Worm (Caenorhabditis elegans): ENCODE results near the gene elt-7.

The elt-7 gene

DNA sequence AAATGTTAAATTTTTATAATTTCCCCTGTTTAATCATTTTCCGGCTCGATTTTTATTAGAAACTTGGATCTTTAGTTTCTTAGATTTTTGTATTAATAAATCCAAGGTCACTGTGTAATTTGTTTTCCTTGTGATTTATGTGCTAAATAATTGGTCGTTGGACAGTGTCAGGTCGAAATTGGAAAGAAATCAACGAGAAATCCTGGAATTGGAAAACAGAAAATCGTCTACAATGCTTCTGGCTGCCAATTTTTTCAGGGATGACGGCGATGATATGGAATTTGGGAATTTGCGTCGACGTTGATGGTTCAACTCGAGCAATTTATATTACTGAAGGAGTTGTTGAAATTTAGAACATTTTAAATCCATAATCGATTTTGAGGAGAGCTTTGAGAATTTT, 35.9 kb upstream of the elt-7 start:
- TF ChIP-seq ets-7 (tag; optimal IDR thresholded peaks at IDR 0.05) (no peak), ceh-36 (tag; optimal IDR thresholded peaks at IDR 0.05) (no peak), hmg-4 (GFP tag; optimal IDR thresholded peaks at IDR 0.05) (no peak)

DNA sequence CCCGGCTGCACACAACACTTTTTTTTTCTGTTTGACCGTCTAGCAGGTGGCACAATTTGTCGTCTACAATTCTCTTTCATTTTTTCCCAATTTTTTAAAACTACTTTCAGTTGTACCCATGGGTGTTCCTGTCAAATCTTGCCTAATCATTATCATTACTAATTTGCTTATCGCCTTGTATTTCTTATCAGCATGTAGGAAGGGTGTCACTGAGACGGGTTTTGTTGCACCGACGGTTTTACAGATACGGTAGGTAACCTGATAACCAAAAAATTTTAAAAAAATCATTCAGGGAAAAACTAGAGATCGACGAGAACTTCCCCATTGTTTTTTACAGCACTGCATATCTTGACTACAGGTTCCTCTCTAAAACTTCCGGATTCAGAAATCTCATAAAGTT, 32.7 kb upstream of the elt-7 start, which contains the start of gene F39G3.2:
TSS of gene F39G3.2 (plus strand) at position 105 of the 400 bp plus-strand sequence.
- TF ChIP-seq ama-1 (optimal IDR thresholded peaks at IDR 0.05) = no peak
- no peak for TF ChIP-seq ets-7 (tag; optimal IDR thresholded peaks at IDR 0.05)
- no peak for TF ChIP-seq ceh-36 (tag; optimal IDR thresholded peaks at IDR 0.05)
- TF ChIP-seq sea-1 (GFP tag; conservative IDR thresholded peaks at IDR 0.05) = no peak
- TF ChIP-seq pes-1 (GFP tag; IDR thresholded peaks at IDR 0.05) = no peak
- no peak for TF ChIP-seq hnd-1 (tag; optimal IDR thresholded peaks at IDR 0.05)
- no peak for TF ChIP-seq hmbx-1 (tag; optimal IDR thresholded peaks at IDR 0.05)
- TF ChIP-seq ceh-13 (GFP tag; optimal IDR thresholded peaks at IDR 0.05) = no peak
- TF ChIP-seq flt-1 (GFP tag; IDR thresholded peaks at IDR 0.05) = no peak
- TF ChIP-seq scrt-1 (GFP tag; IDR thresholded peaks at IDR 0.05) = no peak
- TF ChIP-seq hmg-4 (GFP tag; optimal IDR thresholded peaks at IDR 0.05) = no peak
- TF ChIP-seq F13C5.2 (tag; optimal IDR thresholded peaks at IDR 0.05) = no peak
- TF ChIP-seq tbx-37 (GFP tag; conservative IDR thresholded peaks at IDR 0.05) = no peak

DNA sequence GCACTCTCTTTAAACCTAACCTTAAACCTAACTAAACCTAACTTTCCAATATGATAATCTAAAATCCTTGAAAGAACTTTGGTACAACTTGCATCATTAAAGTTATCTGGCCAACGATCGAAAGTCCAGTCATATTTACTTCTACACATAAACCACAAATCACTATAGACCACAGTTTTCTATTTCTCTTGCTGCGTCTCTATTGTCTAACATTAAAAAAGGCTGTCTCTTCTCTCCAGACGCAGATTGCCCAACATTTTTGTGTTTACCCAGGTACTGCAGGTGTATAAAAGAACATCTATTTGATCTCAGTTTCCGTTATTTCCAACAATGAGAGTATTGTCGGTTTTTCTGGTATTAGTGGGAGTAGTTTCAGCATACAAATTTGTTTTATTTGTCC, 28.3 kb upstream of the elt-7 start, which contains the start of gene ugt-61:
TSS of gene ugt-61 (plus strand) at position 233 of the 400 bp plus-strand sequence.
- TF ChIP-seq ama-1 (optimal IDR thresholded peaks at IDR 0.05) (no peak), pes-1 (GFP tag; IDR thresholded peaks at IDR 0.05) (no peak), hmg-4 (GFP tag; optimal IDR thresholded peaks at IDR 0.05) (no peak), ets-7 (tag; optimal IDR thresholded peaks at IDR 0.05) (no peak), scrt-1 (GFP tag; IDR thresholded peaks at IDR 0.05) (no peak), ceh-13 (GFP tag; optimal IDR thresholded peaks at IDR 0.05) (no peak), flt-1 (GFP tag; IDR thresholded peaks at IDR 0.05) (no peak), ceh-36 (tag; optimal IDR thresholded peaks at IDR 0.05) (no peak), aly-1 (tag; optimal IDR thresholded peaks at IDR 0.05) (no peak), hnd-1 (tag; optimal IDR thresholded peaks at IDR 0.05) (no peak), tbx-37 (GFP tag; conservative IDR thresholded peaks at IDR 0.05) (no peak), B0310.2 (tag; optimal IDR thresholded peaks at IDR 0.05) (no peak), tra-4 (tag; optimal IDR thresholded peaks at IDR 0.05) (no peak), tbx-11 (GFP tag; IDR thresholded peaks at IDR 0.05) (no peak), sea-1 (GFP tag; conservative IDR thresholded peaks at IDR 0.05) (no peak), F13C5.2 (tag; optimal IDR thresholded peaks at IDR 0.05) (no peak), hmbx-1 (tag; optimal IDR thresholded peaks at IDR 0.05) (no peak)

DNA sequence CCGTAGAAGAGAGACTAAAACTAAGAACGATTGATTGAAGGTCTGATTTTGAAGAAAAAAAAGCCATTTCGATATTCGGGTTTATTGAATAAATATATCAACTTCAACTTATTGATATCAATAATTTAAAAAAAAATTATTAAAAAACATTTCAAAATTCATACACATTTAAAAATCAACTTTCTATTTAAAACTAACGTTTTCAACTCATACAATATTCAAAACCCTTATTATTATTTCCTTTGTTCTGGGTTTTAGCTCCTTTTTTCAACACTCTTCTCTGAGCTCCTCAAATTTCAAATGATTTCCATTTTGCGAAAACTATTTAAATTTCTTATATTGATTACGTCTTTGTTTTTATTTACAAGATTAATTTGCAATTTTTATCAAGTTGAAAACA, 25.2 kb upstream of the elt-7 start, which contains the start of gene C18G1.7:
TSS of gene C18G1.7 (plus strand) at position 301 of the 400 bp plus-strand sequence.
- TF ChIP-seq F13C5.2 (tag; optimal IDR thresholded peaks at IDR 0.05) (no peak), hmbx-1 (tag; optimal IDR thresholded peaks at IDR 0.05) (no peak), ceh-36 (tag; optimal IDR thresholded peaks at IDR 0.05) (no peak), hnd-1 (tag; optimal IDR thresholded peaks at IDR 0.05) (no peak), sea-1 (GFP tag; conservative IDR thresholded peaks at IDR 0.05) (no peak), tbx-11 (GFP tag; IDR thresholded peaks at IDR 0.05) (no peak), tbx-37 (GFP tag; conservative IDR thresholded peaks at IDR 0.05) (no peak), flt-1 (GFP tag; IDR thresholded peaks at IDR 0.05) (no peak), ets-7 (tag; optimal IDR thresholded peaks at IDR 0.05) (no peak), pes-1 (GFP tag; IDR thresholded peaks at IDR 0.05) (no peak), ceh-13 (GFP tag; optimal IDR thresholded peaks at IDR 0.05) (no peak), tra-4 (tag; optimal IDR thresholded peaks at IDR 0.05) (no peak)

DNA sequence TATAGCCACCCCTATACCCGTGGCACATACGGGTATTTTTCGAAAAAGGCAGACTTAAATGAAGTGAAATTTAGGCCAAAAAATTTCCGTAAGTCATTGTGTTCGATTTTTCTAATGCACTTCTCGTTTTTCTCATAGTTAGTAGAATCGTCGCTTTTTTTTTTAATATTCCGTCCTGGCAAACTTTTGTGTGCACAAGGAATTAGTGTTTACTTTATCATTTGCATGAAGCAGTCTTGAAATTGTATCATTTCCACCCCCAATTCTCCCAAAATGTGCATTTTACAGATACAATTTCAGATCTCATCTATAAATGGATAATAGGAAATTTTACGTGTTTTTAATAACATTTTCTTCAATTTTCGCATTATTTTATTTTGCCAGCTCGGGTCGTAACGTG, 20.2 kb upstream of the elt-7 start, which contains the start of gene C18G1.6:
TSS of gene C18G1.6 (plus strand) at position 301 of the 400 bp plus-strand sequence.
- TF ChIP-seq ceh-13 (GFP tag; optimal IDR thresholded peaks at IDR 0.05) (no peak), F13C5.2 (tag; optimal IDR thresholded peaks at IDR 0.05) (no peak), ets-7 (tag; optimal IDR thresholded peaks at IDR 0.05) (no peak), scrt-1 (GFP tag; IDR thresholded peaks at IDR 0.05) (no peak), flt-1 (GFP tag; IDR thresholded peaks at IDR 0.05) (no peak), sea-1 (GFP tag; conservative IDR thresholded peaks at IDR 0.05) (no peak), hmg-4 (GFP tag; optimal IDR thresholded peaks at IDR 0.05) (no peak), aly-1 (tag; optimal IDR thresholded peaks at IDR 0.05) (no peak), pes-1 (GFP tag; IDR thresholded peaks at IDR 0.05) (no peak), hnd-1 (tag; optimal IDR thresholded peaks at IDR 0.05) (no peak), B0310.2 (tag; optimal IDR thresholded peaks at IDR 0.05) (no peak), tbx-11 (GFP tag; IDR thresholded peaks at IDR 0.05) (no peak), hmbx-1 (tag; optimal IDR thresholded peaks at IDR 0.05) (no peak), ceh-36 (tag; optimal IDR thresholded peaks at IDR 0.05) (no peak), tra-4 (tag; optimal IDR thresholded peaks at IDR 0.05) (no peak), tbx-37 (GFP tag; conservative IDR thresholded peaks at IDR 0.05) (no peak), ama-1 (optimal IDR thresholded peaks at IDR 0.05) (no peak)

DNA sequence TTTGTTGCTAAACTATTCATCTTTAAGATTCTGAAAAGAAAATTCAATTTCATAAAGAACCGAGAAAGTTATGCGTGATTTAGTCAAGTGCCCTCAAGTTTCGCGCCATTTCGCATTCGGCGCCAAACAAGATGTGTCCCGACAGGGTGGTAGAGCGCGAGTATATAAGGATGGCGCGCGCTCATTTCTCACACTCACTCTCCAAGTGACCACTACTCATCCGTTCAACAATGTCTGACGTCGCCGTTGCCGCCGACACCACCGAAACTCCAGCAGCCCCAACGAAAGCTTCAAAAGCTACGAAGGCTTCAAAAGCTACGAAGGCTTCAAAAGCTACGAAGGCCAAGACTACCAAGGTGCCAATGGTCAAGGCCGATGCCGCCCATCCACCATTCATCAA, 16.3 kb upstream of the elt-7 start, which contains the start of gene hil-4:
TSS of gene hil-4 (plus strand) at position 191 of the 400 bp plus-strand sequence.
- TF ChIP-seq ama-1 (optimal IDR thresholded peaks at IDR 0.05) = no peak
- no peak for TF ChIP-seq ceh-36 (tag; optimal IDR thresholded peaks at IDR 0.05)
- TF ChIP-seq hnd-1 (tag; optimal IDR thresholded peaks at IDR 0.05) = no peak
- no peak for TF ChIP-seq tbx-11 (GFP tag; IDR thresholded peaks at IDR 0.05)
- no peak for TF ChIP-seq tbx-37 (GFP tag; conservative IDR thresholded peaks at IDR 0.05)
- no peak for TF ChIP-seq scrt-1 (GFP tag; IDR thresholded peaks at IDR 0.05)
- TF ChIP-seq F13C5.2 (tag; optimal IDR thresholded peaks at IDR 0.05) = no peak
- TF ChIP-seq hmbx-1 (tag; optimal IDR thresholded peaks at IDR 0.05) = no peak
- no peak for TF ChIP-seq pes-1 (GFP tag; IDR thresholded peaks at IDR 0.05)
- no peak for TF ChIP-seq hmg-4 (GFP tag; optimal IDR thresholded peaks at IDR 0.05)
- no peak for TF ChIP-seq ceh-13 (GFP tag; optimal IDR thresholded peaks at IDR 0.05)
- no peak for TF ChIP-seq aly-1 (tag; optimal IDR thresholded peaks at IDR 0.05)
- no peak for TF ChIP-seq tra-4 (tag; optimal IDR thresholded peaks at IDR 0.05)
- TF ChIP-seq ets-7 (tag; optimal IDR thresholded peaks at IDR 0.05) = no peak

DNA sequence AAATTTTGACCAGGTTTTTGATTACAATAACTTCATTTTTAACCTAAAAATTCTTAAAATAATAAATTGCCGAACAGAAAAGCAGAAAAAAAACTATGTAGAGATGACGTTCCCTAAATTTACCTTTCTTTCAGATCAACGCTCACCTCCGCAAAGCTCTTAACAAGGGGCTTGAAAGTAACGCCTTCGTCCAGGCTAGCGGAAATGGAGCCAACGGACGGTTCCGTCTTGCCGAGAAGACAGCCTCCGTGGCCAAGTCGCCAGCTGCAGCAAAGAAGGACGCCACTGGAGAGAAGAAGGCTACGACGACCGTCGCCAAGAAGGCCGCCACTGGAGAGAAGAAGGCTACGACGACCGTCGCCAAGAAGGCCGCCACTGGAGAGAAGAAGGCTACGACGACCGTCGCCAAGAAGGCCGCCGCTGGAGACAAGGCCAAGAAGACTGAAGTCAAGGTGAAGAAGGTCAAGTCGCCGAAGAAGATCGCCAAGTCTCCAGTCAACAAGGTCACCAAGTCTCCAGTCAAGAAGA, 15.7 kb upstream of the elt-7 start:
- TF ChIP-seq aly-1 (tag; optimal IDR thresholded peaks at IDR 0.05) (no peak), B0310.2 (tag; optimal IDR thresholded peaks at IDR 0.05) (no peak), ceh-36 (tag; optimal IDR thresholded peaks at IDR 0.05) (no peak), hmg-4 (GFP tag; optimal IDR thresholded peaks at IDR 0.05) (no peak), tbx-11 (GFP tag; IDR thresholded peaks at IDR 0.05) (no peak), sea-1 (GFP tag; conservative IDR thresholded peaks at IDR 0.05) (no peak), hmbx-1 (tag; optimal IDR thresholded peaks at IDR 0.05) (no peak), F13C5.2 (tag; optimal IDR thresholded peaks at IDR 0.05) (no peak), flt-1 (GFP tag; IDR thresholded peaks at IDR 0.05) (no peak), ama-1 (optimal IDR thresholded peaks at IDR 0.05) (no peak), ets-7 (tag; optimal IDR thresholded peaks at IDR 0.05) (no peak)
